Fruit fly (Drosophila melanogaster) whole organism, prepupa: ENCODE data around the gene nkd.

ENCODE experiments used
- Gug ChIP-seq: fragments of 200-800 bp; sonication (Bioruptor generic); IDR thresholded peaks from 2 replicates; pipeline ENCODE4 v1.3.6; 2022; ENCODE audit warnings: missing biosample characterization, missing genetic modification characterization
- Hr39 ChIP-seq: fragments of 200-800 bp; sonication (Bioruptor generic); optimal IDR thresholded peaks from 2 replicates; lab custom pipeline; 2016; ENCODE audit warnings: missing biosample characterization, missing genetic modification characterization
- eg ChIP-seq: fragments of 200-800 bp; sonication (Bioruptor generic); IDR thresholded peaks from 3 replicates; pipeline ENCODE4 v1.3.6; 2022; ENCODE audit warnings: missing biosample characterization, missing genetic modification characterization

DNA sequence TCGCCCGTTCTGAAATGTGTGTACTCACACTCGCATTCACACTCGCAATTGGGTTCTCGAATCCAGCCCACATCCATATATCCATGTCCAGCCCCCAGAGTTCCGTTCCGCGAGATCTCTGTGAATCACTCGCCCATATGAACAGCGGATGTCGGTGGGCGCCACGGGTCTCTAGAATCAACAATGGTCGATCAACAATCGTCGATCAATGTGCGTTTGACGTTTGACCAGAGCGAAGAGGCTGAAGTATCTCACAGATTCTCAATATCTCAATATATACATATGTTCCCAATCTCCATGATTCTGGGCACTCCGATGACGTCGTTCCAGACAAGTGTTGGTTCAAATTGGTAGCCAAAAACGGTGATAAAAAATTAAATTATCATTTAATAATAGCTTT, 43.9 kb upstream of the nkd start:
- TF ChIP-seq eg (GFP tag; lab: Robert Waterston, UW) (no peak), Hr39 (GFP tag; lab: Kevin White, UChicago) (no peak), Gug (GFP tag; lab: Robert Waterston, UW) (no peak)
